Worm (Caenorhabditis elegans): ENCODE data around the gene cyp-31A2.

The cyp-31A2 gene

ce11 chrIV:11371645-11372044, 32.1 kb upstream of the cyp-31A2 start, which contains the start of gene sec-31:
Gene sec-31, minus strand, starts transcription at chrIV:11371792.
- TF ChIP-seq fkh-6 (tag; optimal IDR thresholded peaks at IDR 0.05), result no peak
- TF ChIP-seq hlh-8 (tag; optimal IDR thresholded peaks at IDR 0.05), result no peak
- no peak for TF ChIP-seq pat-9 (tag; optimal IDR thresholded peaks at IDR 0.05)
- TF ChIP-seq nhr-11 (tag; optimal IDR thresholded peaks at IDR 0.05), result no peak
- no peak for TF ChIP-seq ceh-22 (tag; optimal IDR thresholded peaks at IDR 0.05)
- TF ChIP-seq fkh-10 (GFP tag; optimal IDR thresholded peaks at IDR 0.05), result no peak
- no peak for TF ChIP-seq K09A11.1 (tag; optimal IDR thresholded peaks at IDR 0.05; ENCODE audit: insufficient read depth)
- no peak for TF ChIP-seq ahr-1 (tag; optimal IDR thresholded peaks at IDR 0.05)
- no peak for TF ChIP-seq tbx-7 (tag; optimal IDR thresholded peaks at IDR 0.05)
- TF ChIP-seq zip-5 (tag; optimal IDR thresholded peaks at IDR 0.05), result no peak
- TF ChIP-seq lin-11 (tag; optimal IDR thresholded peaks at IDR 0.05), result no peak
- TF ChIP-seq pqm-1 (tag; optimal IDR thresholded peaks at IDR 0.05), result no peak
- TF ChIP-seq madf-2 (tag; optimal IDR thresholded peaks at IDR 0.05), result no peak

- TF ChIP-seq ceh-19 (GFP tag; optimal IDR thresholded peaks at IDR 0.05) (no peak), nhr-11 (tag; optimal IDR thresholded peaks at IDR 0.05) (no peak), ama-1 (optimal IDR thresholded peaks at IDR 0.05) (no peak), pat-9 (tag; optimal IDR thresholded peaks at IDR 0.05) (no peak), syd-9 (tag; optimal IDR thresholded peaks at IDR 0.05) (no peak), pha-4 (tag; optimal IDR thresholded peaks at IDR 0.05) (no peak), nhr-232 (tag; optimal IDR thresholded peaks at IDR 0.05) (no peak), unc-86 (tag; optimal IDR thresholded peaks at IDR 0.05) (no peak), che-1 (tag; optimal IDR thresholded peaks at IDR 0.05) (no peak), hlh-15 (tag; optimal IDR thresholded peaks at IDR 0.05) (no peak), elt-4 (tag; optimal IDR thresholded peaks at IDR 0.05) (no peak), ceh-9 (tag; optimal IDR thresholded peaks at IDR 0.05) (no peak), ceh-14 (tag; optimal IDR thresholded peaks at IDR 0.05) (no peak), pag-3 (tag; optimal IDR thresholded peaks at IDR 0.05; ENCODE audit: borderline replicate concordance) (no peak), hlh-13 (GFP tag; optimal IDR thresholded peaks at IDR 0.05) (no peak), unc-55 (GFP tag; optimal IDR thresholded peaks at IDR 0.05) (no peak), unc-3 (GFP tag; conservative IDR thresholded peaks at IDR 0.05) (no peak), unc-3 (tag; optimal IDR thresholded peaks at IDR 0.05) (no peak), fax-1 (tag; optimal IDR thresholded peaks at IDR 0.05) (no peak), ceh-30 (tag; optimal IDR thresholded peaks at IDR 0.05) (no peak)
Observed at ce11 chrIV:11372366-11372997, 31.3 kb upstream of the cyp-31A2 start, which contains the start of gene cbd-1. Gene cbd-1, plus strand, starts transcription at chrIV:11372991.

DNA sequence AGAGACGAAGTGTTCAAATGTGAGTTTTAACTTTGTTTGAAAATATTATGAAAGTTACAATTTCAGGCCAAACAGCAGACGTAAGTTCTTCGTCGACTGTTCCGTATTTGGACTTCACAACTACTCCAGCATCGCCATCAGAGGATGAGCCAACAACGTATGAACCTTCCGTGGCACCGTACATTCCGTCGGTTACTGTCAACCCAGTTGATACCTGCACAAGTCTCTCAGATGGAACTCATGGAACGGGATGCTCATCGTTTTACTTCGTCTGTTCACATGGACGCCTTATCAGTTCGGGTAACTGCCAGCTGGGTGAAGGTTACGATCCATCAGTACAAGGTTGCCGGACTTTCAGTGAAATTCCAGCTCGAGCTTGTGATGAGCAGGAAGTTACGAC, 28.0 kb upstream of the cyp-31A2 start:
- no peak for TF ChIP-seq che-1 (tag; optimal IDR thresholded peaks at IDR 0.05)
- no peak for TF ChIP-seq ama-1 (optimal IDR thresholded peaks at IDR 0.05)
- no peak for TF ChIP-seq fkh-6 (tag; optimal IDR thresholded peaks at IDR 0.05)
- TF ChIP-seq dve-1 (tag; optimal IDR thresholded peaks at IDR 0.05), result no peak
- no peak for TF ChIP-seq K09A11.1 (tag; optimal IDR thresholded peaks at IDR 0.05; ENCODE audit: insufficient read depth)
- no peak for TF ChIP-seq lin-11 (tag; optimal IDR thresholded peaks at IDR 0.05)
- TF ChIP-seq fkh-10 (GFP tag; optimal IDR thresholded peaks at IDR 0.05), result no peak
- no peak for TF ChIP-seq unc-86 (tag; optimal IDR thresholded peaks at IDR 0.05)
- TF ChIP-seq eyg-1 (tag; optimal IDR thresholded peaks at IDR 0.05), result no peak
- TF ChIP-seq pros-1 (tag; optimal IDR thresholded peaks at IDR 0.05), result no peak
- TF ChIP-seq odd-2 (tag; optimal IDR thresholded peaks at IDR 0.05), result no peak
- no peak for TF ChIP-seq rnt-1 (tag; optimal IDR thresholded peaks at IDR 0.05)
- TF ChIP-seq ceh-2 (tag; optimal IDR thresholded peaks at IDR 0.05), result no peak
- TF ChIP-seq dmd-4 (tag; optimal IDR thresholded peaks at IDR 0.05; ENCODE audit: borderline replicate concordance), result no peak
- no peak for TF ChIP-seq npax-4 (tag; optimal IDR thresholded peaks at IDR 0.05)
- no peak for TF ChIP-seq pat-9 (tag; optimal IDR thresholded peaks at IDR 0.05)
- TF ChIP-seq sox-4 (tag; optimal IDR thresholded peaks at IDR 0.05), result no peak
- no peak for TF ChIP-seq ceh-48 (tag; optimal IDR thresholded peaks at IDR 0.05)
- no peak for TF ChIP-seq T23F11.4 (GFP tag; optimal IDR thresholded peaks at IDR 0.05)
